Fruit fly (Drosophila melanogaster) whole organism: ENCODE measurements around the gene Imp.

ENCODE experiments used
- EcR ChIP-seq, 2 experiments: fragments of >200 bp; optimal IDR thresholded peaks; 2 replicates each; lab custom pipeline; 2017; ENCODE audit warnings: missing biosample characterization in 2 of 2, missing genetic modification characterization in 2 of 2, missing genetic modification reagents in 2 of 2
- psq ChIP-seq: fragments of >200 bp; optimal IDR thresholded peaks from 2 replicates; lab custom pipeline; 2017
- usp ChIP-seq: fragments of >200 bp; optimal IDR thresholded peaks from 2 replicates; lab custom pipeline; 2017; ENCODE audit warnings: missing biosample characterization, missing genetic modification characterization, mixed read lengths

- no peak for TF ChIP-seq psq (lab: Kevin White, UChicago)
- no peak for TF ChIP-seq EcR (GFP tag; optimal IDR thresholded peaks at IDR 0.05; lab: Kevin White, UChicago)
- no peak for TF ChIP-seq usp (GFP tag; lab: Kevin White, UChicago)
These were observed 38.1 kb downstream of the Imp start for dm6 chrX:10785920-10786361.
